Fruit fly (Drosophila melanogaster): ENCODE measurements around the gene mbf1.

dm6 chr3L:16571739-16572063 lies 2.5 kb upstream of the mbf1 start:
- no peak for TF ChIP-seq CG8478 (optimal IDR thresholded peaks at IDR 0.05)
- no peak for TF ChIP-seq CTCF (optimal IDR thresholded peaks at IDR 0.05)
